Fruit fly (Drosophila melanogaster) whole organism, pupa: Measurements from ENCODE around the gene trem.

ENCODE experiments used
- CG14655 ChIP-seq: fragments of 200-800 bp; sonication (Bioruptor generic); optimal IDR thresholded peaks from 3 replicates; lab custom pipeline; 2017; ENCODE audit warnings: mild to moderate bottlenecking, missing biosample characterization, missing genetic modification reagents, missing genetic modification characterization
- CG17806 ChIP-seq: fragments of 200-800 bp; sonication (Bioruptor generic); optimal IDR thresholded peaks from 2 replicates; lab custom pipeline; 2018; ENCODE audit warnings: missing biosample characterization, mild to moderate bottlenecking, missing genetic modification characterization, moderate library complexity
- CG32121 ChIP-seq: fragments of 200-800 bp; sonication (Bioruptor generic); IDR thresholded peaks from 2 replicates; pipeline ENCODE4 v1.3.6; 2022; ENCODE audit warnings: missing biosample characterization, missing genetic modification characterization
- CG4496 ChIP-seq: fragments of 200-800 bp; sonication (Bioruptor generic); IDR thresholded peaks from 3 replicates; pipeline ENCODE4 v1.3.6; 2022; ENCODE audit warnings: missing biosample characterization, missing genetic modification characterization
- CG9948 ChIP-seq: fragments of 200-800 bp; sonication (Bioruptor generic); optimal IDR thresholded peaks from 2 replicates; lab custom pipeline; 2018; ENCODE audit warnings: missing biosample characterization, mild to moderate bottlenecking, missing genetic modification characterization, moderate library complexity
- D1 ChIP-seq: fragments of 200-800 bp; sonication (Bioruptor generic); optimal IDR thresholded peaks from 2 replicates; lab custom pipeline; 2018; ENCODE audit warnings: missing biosample characterization, mild to moderate bottlenecking, missing genetic modification characterization, moderate library complexity
- Ets98B ChIP-seq: fragments of 200-800 bp; sonication (Bioruptor generic); IDR thresholded peaks from 2 replicates; pipeline ENCODE4 v1.3.6; 2022; ENCODE audit warnings: missing biosample characterization, missing genetic modification characterization
- Pif1B ChIP-seq: fragments of 200-800 bp; sonication (Bioruptor generic); optimal IDR thresholded peaks from 3 replicates; lab custom pipeline; 2016; ENCODE audit warnings: missing biosample characterization, missing genetic modification characterization
- Snoo ChIP-seq: fragments of 200-800 bp; sonication (Bioruptor generic); optimal IDR thresholded peaks from 3 replicates; lab custom pipeline; 2017; ENCODE audit warnings: missing biosample characterization, mild to moderate bottlenecking, missing genetic modification characterization, inconsistent platforms
- fd96Ca ChIP-seq: fragments of 200-800 bp; sonication (Bioruptor generic); IDR thresholded peaks from 3 replicates; pipeline ENCODE4 v1.3.6; 2022; ENCODE audit warnings: missing biosample characterization, missing genetic modification characterization

DNA sequence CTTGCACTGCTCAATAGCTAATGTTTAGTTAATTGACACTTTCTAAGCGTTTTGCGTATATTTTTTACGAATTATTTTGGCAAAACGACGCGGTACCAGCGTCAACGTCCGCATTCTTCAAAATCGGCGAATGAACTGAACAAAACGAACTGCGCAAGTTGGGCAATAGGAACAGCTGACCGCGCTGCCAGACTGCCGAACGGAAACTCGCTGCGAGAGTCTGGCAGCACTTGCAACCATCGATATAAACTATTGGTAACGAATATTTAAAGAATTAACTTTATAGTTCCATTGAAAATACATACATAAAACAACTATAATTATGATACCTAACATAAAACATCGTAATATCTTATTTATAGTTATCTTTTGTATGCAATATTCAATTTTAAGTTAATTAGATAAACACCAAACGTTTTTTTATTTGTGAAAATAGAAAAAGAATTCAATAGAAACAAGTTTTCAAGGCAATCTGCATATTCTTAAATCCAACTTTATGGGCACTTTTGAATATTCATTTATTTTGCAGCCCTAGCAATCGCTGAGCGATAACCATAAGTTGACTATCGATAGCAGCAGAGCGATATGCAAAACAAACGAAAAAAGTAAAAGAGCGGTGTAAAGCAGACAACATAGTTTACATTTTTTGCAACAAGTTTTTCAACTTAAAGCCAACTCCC, 22.6 kb downstream of the trem start, which contains the start of the genes Hs6st and MED25:
- TF ChIP-seq CG9948 (tag; lab: Kevin White, UChicago) (peak; percentile 40), Pif1B (GFP tag; lab: Kevin White, UChicago) (no peak), CG14655 (GFP tag; lab: Kevin White, UChicago) (no peak), CG4496 (GFP tag; lab: Robert Waterston, UW) (peak; percentile 50; the same call in 2 of the 3 replicates), fd96Ca (no peak), Snoo (tag; lab: Kevin White, UChicago) (no peak), Ets98B (GFP tag; lab: Robert Waterston, UW) (peak; percentile 5; the same call in 1 of the 2 replicates), CG32121 (GFP tag; lab: Robert Waterston, UW) (no peak; the same call in 1 of the 2 replicates), D1 (tag; lab: Kevin White, UChicago) (no peak), CG17806 (no peak)
